Fruit fly (Drosophila melanogaster) whole organism, pupa: ENCODE measurements around the gene CG5388.
A peak's percentile ranks its signal among the peaks of the same experiment; 100 is the strongest.

Experiments used
- CG10348 ChIP-seq: fragments of 200-800 bp; sonication (Bioruptor generic); IDR thresholded peaks from 2 replicates; pipeline ENCODE4 v1.3.6; 2022; ENCODE audit warnings: missing biosample characterization, missing genetic modification characterization
- CG12605 ChIP-seq: fragments of 200-800 bp; sonication (Bioruptor generic); IDR thresholded peaks from 2 replicates; pipeline ENCODE4 v1.3.6; 2022; ENCODE audit warnings: missing biosample characterization, missing genetic modification characterization
- CG15710 ChIP-seq: fragments of 200-800 bp; sonication (Bioruptor generic); optimal IDR thresholded peaks from 2 replicates; lab custom pipeline; 2018; ENCODE audit warnings: missing biosample characterization, mild to moderate bottlenecking, missing genetic modification characterization, moderate library complexity
- CG17806 ChIP-seq: fragments of 200-800 bp; sonication (Bioruptor generic); optimal IDR thresholded peaks from 2 replicates; lab custom pipeline; 2018; ENCODE audit warnings: missing biosample characterization, mild to moderate bottlenecking, missing genetic modification characterization, moderate library complexity
- CG34367 ChIP-seq: fragments of 200-800 bp; sonication (Bioruptor generic); optimal IDR thresholded peaks from 2 replicates; lab custom pipeline; 2018; ENCODE audit warnings: missing biosample characterization, mild to moderate bottlenecking, missing genetic modification characterization
- EcR ChIP-seq: fragments of 200-800 bp; sonication (Bioruptor generic); optimal IDR thresholded peaks from 3 replicates; lab custom pipeline; 2019; ENCODE audit warnings: missing biosample characterization, missing genetic modification characterization, mild to moderate bottlenecking, moderate library complexity, missing genetic modification reagents
- Ets98B ChIP-seq: fragments of 200-800 bp; sonication (Bioruptor generic); IDR thresholded peaks from 2 replicates; pipeline ENCODE4 v1.3.6; 2022; ENCODE audit warnings: missing biosample characterization, missing genetic modification characterization
- Pif1A ChIP-seq: fragments of 200-800 bp; sonication (Bioruptor generic); optimal IDR thresholded peaks from 3 replicates; lab custom pipeline; 2016; ENCODE audit warnings: missing biosample characterization, missing genetic modification characterization
- Snoo ChIP-seq: fragments of 200-800 bp; sonication (Bioruptor generic); optimal IDR thresholded peaks from 3 replicates; lab custom pipeline; 2017; ENCODE audit warnings: missing biosample characterization, mild to moderate bottlenecking, missing genetic modification characterization, inconsistent platforms
- fd96Ca ChIP-seq: fragments of 200-800 bp; sonication (Bioruptor generic); IDR thresholded peaks from 3 replicates; pipeline ENCODE4 v1.3.6; 2022; ENCODE audit warnings: missing biosample characterization, missing genetic modification characterization
- gl ChIP-seq: fragments of 200-800 bp; sonication (Bioruptor generic); optimal IDR thresholded peaks from 2 replicates; lab custom pipeline; 2018; ENCODE audit warnings: missing biosample characterization, mild to moderate bottlenecking, missing genetic modification characterization

DNA sequence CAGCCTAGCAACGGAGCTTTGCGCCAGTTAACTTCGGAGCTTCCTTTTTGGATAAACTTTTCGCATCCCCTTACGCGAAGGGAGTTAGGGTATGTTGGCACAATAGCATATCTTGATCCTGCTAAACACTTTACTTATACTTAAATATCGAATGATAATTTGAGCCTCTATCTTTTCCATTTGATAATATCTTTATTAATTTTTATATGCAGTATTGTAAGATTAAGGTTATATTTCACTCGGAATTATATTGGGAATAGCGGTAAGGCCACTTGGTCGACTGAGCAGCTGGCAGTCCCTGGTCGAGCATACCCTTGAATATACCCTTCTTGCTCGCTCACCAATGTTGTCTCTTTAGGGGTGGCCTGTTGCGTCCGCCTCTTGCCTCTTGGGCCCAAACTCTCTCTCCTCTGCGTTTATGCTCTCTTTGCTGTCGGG is 28.7 kb upstream of the CG5388 start:
- peak; percentile 77 for TF ChIP-seq fd96Ca (GFP tag; lab: Robert Waterston, UW)
- no peak for TF ChIP-seq CG10348 (GFP tag; lab: Robert Waterston, UW)
- no peak for TF ChIP-seq CG34367
- peak; percentile 67 for TF ChIP-seq Pif1A
- peak; percentile 68 for TF ChIP-seq CG12605 (GFP tag; lab: Robert Waterston, UW)
- TF ChIP-seq CG17806, result peak; percentile 11
- TF ChIP-seq EcR (GFP tag; lab: Kevin White, UChicago), result no peak
- peak; percentile 55 for TF ChIP-seq CG15710 (tag; lab: Kevin White, UChicago)
- no peak for TF ChIP-seq gl
- TF ChIP-seq Ets98B, result peak; percentile 63
- TF ChIP-seq Snoo, result peak; percentile 74
